Fruit fly (Drosophila melanogaster) whole organism, embryonic: Measurements from ENCODE around the gene par-6.

Experiments used
- Atf3 ChIP-seq: fragments of 200-800 bp; sonication (Bioruptor generic); optimal IDR thresholded peaks from 3 replicates; lab custom pipeline; 2016; ENCODE audit warnings: missing biosample characterization, missing genetic modification characterization
- CG10321 ChIP-seq: fragments of 200-800 bp; sonication (Bioruptor generic); IDR thresholded peaks from 2 replicates; pipeline ENCODE4 v1.3.6; 2022; ENCODE audit warnings: missing biosample characterization, missing genetic modification characterization
- CG10366 ChIP-seq: fragments of 200-800 bp; sonication (Bioruptor generic); IDR thresholded peaks from 2 replicates; pipeline ENCODE4 v1.3.6; 2022; ENCODE audit warnings: missing biosample characterization, missing genetic modification characterization
- CG10543 ChIP-seq: fragments of 200-800 bp; sonication (Bioruptor generic); optimal IDR thresholded peaks from 3 replicates; lab custom pipeline; 2017; ENCODE audit warnings: missing biosample characterization, mild to moderate bottlenecking, missing genetic modification characterization, moderate library complexity
- CG11456 ChIP-seq: fragments of 200-800 bp; sonication (Bioruptor generic); IDR thresholded peaks from 3 replicates; pipeline ENCODE4 v1.3.6; 2022; ENCODE audit warnings: missing biosample characterization, missing genetic modification characterization
- CG11560 ChIP-seq: fragments of 200-800 bp; sonication (Bioruptor generic); IDR thresholded peaks from 3 replicates; pipeline ENCODE4 v1.3.6; 2022; ENCODE audit warnings: missing biosample characterization, missing genetic modification characterization
- CG12769 ChIP-seq: fragments of 200-800 bp; sonication (Bioruptor generic); optimal IDR thresholded peaks from 2 replicates; lab custom pipeline; 2019; ENCODE audit warnings: missing biosample characterization, mild to moderate bottlenecking, missing genetic modification characterization, moderate library complexity
- CG15601 ChIP-seq: fragments of 200-800 bp; sonication (Bioruptor generic); optimal IDR thresholded peaks from 3 replicates; lab custom pipeline; 2019; ENCODE audit warnings: missing biosample characterization, mild to moderate bottlenecking, missing genetic modification characterization, moderate library complexity
- CG16815 ChIP-seq: fragments of 200-800 bp; sonication (Bioruptor generic); optimal IDR thresholded peaks from 3 replicates; lab custom pipeline; 2017; ENCODE audit warnings: missing biosample characterization, mild to moderate bottlenecking, missing genetic modification characterization
- CG17186 ChIP-seq: fragments of 200-800 bp; sonication (Bioruptor generic); optimal IDR thresholded peaks from 3 replicates; lab custom pipeline; 2017; ENCODE audit warnings: missing biosample characterization, missing genetic modification reagents, missing genetic modification characterization
- CG17328 ChIP-seq: fragments of 200-800 bp; sonication (Bioruptor generic); IDR thresholded peaks from 2 replicates; pipeline ENCODE4 v1.3.6; 2022; ENCODE audit warnings: missing biosample characterization, missing genetic modification characterization
- CG17359 ChIP-seq: fragments of 200-800 bp; sonication (Bioruptor generic); optimal IDR thresholded peaks from 3 replicates; lab custom pipeline; 2018; ENCODE audit warnings: missing biosample characterization, mild to moderate bottlenecking, missing genetic modification characterization, moderate library complexity
- CG2199 ChIP-seq: fragments of 200-800 bp; sonication (Bioruptor generic); IDR thresholded peaks from 3 replicates; pipeline ENCODE4 v1.3.6; 2022; ENCODE audit warnings: missing biosample characterization, missing genetic modification characterization
- CG34224 ChIP-seq: fragments of 200-800 bp; sonication (Bioruptor generic); IDR thresholded peaks from 3 replicates; pipeline ENCODE4 v1.3.6; 2022; ENCODE audit warnings: missing biosample characterization, missing genetic modification characterization; ENCODE audit not compliant: partially characterized antibody
- CG4360 ChIP-seq: fragments of 200-800 bp; sonication (Bioruptor generic); IDR thresholded peaks from 2 replicates; pipeline ENCODE4 v1.3.6; 2022; ENCODE audit warnings: missing biosample characterization, missing genetic modification characterization
- CG4617 ChIP-seq: fragments of 200-800 bp; sonication (Bioruptor generic); optimal IDR thresholded peaks from 3 replicates; lab custom pipeline; 2016; ENCODE audit warnings: missing biosample characterization, missing genetic modification characterization, borderline replicate concordance
- CG4707 ChIP-seq: fragments of 200-800 bp; sonication (Bioruptor generic); optimal IDR thresholded peaks from 2 replicates; lab custom pipeline; 2018; ENCODE audit warnings: missing biosample characterization, mild to moderate bottlenecking, missing genetic modification characterization, moderate library complexity
- CG6654 ChIP-seq: fragments of 200-800 bp; sonication (Bioruptor generic); optimal IDR thresholded peaks from 2 replicates; lab custom pipeline; 2017; ENCODE audit warnings: missing biosample characterization, mild to moderate bottlenecking, missing genetic modification characterization
- CG7745 ChIP-seq: fragments of 200-800 bp; sonication (Bioruptor generic); optimal IDR thresholded peaks from 2 replicates; lab custom pipeline; 2018; ENCODE audit warnings: missing biosample characterization, mild to moderate bottlenecking, missing genetic modification characterization, moderate library complexity
- CG8478 ChIP-seq: fragments of >200 bp; optimal IDR thresholded peaks from 2 replicates; lab custom pipeline; 2018
- CG8944 ChIP-seq: fragments of 200-800 bp; sonication (Bioruptor generic); optimal IDR thresholded peaks from 3 replicates; lab custom pipeline; 2016; ENCODE audit warnings: missing biosample characterization, missing genetic modification characterization
- CG9932 ChIP-seq: fragments of 200-800 bp; sonication (Bioruptor generic); IDR thresholded peaks from 2 replicates; pipeline ENCODE4 v1.3.6; 2022; ENCODE audit warnings: missing biosample characterization, missing genetic modification characterization
- Deaf1 ChIP-seq: fragments of 200-800 bp; optimal IDR thresholded peaks from 3 replicates; lab custom pipeline; 2019; ENCODE audit warnings: missing biosample characterization, mild to moderate bottlenecking, missing genetic modification characterization, moderate library complexity
- Dip2 ChIP-seq: fragments of 200-800 bp; sonication (Bioruptor generic); IDR thresholded peaks from 2 replicates; pipeline ENCODE4 v1.3.6; 2022; ENCODE audit warnings: missing biosample characterization, missing genetic modification characterization
- Doc2 ChIP-seq: fragments of 200-800 bp; sonication (Bioruptor generic); IDR thresholded peaks from 2 replicates; pipeline ENCODE4 v1.3.6; 2022; ENCODE audit warnings: missing biosample characterization, missing genetic modification characterization
- H2.0 ChIP-seq: fragments of 200-800 bp; sonication (Bioruptor generic); IDR thresholded peaks from 2 replicates; pipeline ENCODE4 v1.3.6; 2022; ENCODE audit warnings: missing biosample characterization, missing genetic modification characterization
- HHEX ChIP-seq: fragments of 200-800 bp; sonication (Bioruptor generic); optimal IDR thresholded peaks from 3 replicates; lab custom pipeline; 2017; ENCODE audit warnings: missing biosample characterization, mild to moderate bottlenecking, missing genetic modification characterization, missing genetic modification reagents
- NC2β ChIP-seq: fragments of 200-800 bp; sonication (Bioruptor generic); optimal IDR thresholded peaks from 2 replicates; lab custom pipeline; 2016; ENCODE audit warnings: missing biosample characterization, missing genetic modification characterization
- NFAT ChIP-seq: fragments of 200-800 bp; sonication (Bioruptor generic); IDR thresholded peaks from 2 replicates; pipeline ENCODE4 v1.3.6; 2022; ENCODE audit warnings: missing biosample characterization, missing genetic modification characterization
- Oaz ChIP-seq: fragments of 200-800 bp; sonication (Bioruptor generic); IDR thresholded peaks from 2 replicates; pipeline ENCODE4 v1.3.6; 2022; ENCODE audit warnings: missing biosample characterization, missing genetic modification characterization
- Optix ChIP-seq: fragments of 200-800 bp; sonication (Bioruptor generic); IDR thresholded peaks from 3 replicates; pipeline ENCODE4 v1.3.6; 2022; ENCODE audit warnings: missing biosample characterization, missing genetic modification characterization
- Side ChIP-seq: fragments of 200-800 bp; sonication (Bioruptor generic); optimal IDR thresholded peaks from 2 replicates; lab custom pipeline; 2016; ENCODE audit warnings: missing biosample characterization, missing genetic modification characterization
- Stat92E ChIP-seq, 3 experiments: fragments of >200 bp in 2 of 3; fragments of 200-800 bp in 1 of 3; sonication (Bioruptor generic) in 1 of 3; optimal IDR thresholded peaks; 2 replicates each; lab custom pipeline; 2017 to 2019; ENCODE audit warnings: missing biosample characterization in 3 of 3, missing genetic modification characterization in 3 of 3, mild to moderate bottlenecking in 1 of 3, moderate library complexity in 1 of 3
- chinmo ChIP-seq: fragments of 200-800 bp; sonication (Bioruptor generic); IDR thresholded peaks from 4 replicates; pipeline ENCODE4 v1.3.6; 2022; ENCODE audit warnings: missing biosample characterization, missing genetic modification characterization; ENCODE audit not compliant: partially characterized antibody
- crol ChIP-seq: fragments of 200-800 bp; sonication (Bioruptor generic); IDR thresholded peaks from 2 replicates; pipeline ENCODE4 v1.3.6; 2022; ENCODE audit warnings: missing biosample characterization, missing genetic modification characterization
- crp ChIP-seq, 2 experiments: fragments of 200-800 bp; sonication (Bioruptor generic); optimal IDR thresholded peaks; 2 replicates in 1 of 2; 3 replicates in 1 of 2; lab custom pipeline; 2017; ENCODE audit warnings: missing biosample characterization in 2 of 2, missing genetic modification characterization in 2 of 2, mild to moderate bottlenecking in 1 of 2, moderate library complexity in 1 of 2
- dm ChIP-seq: fragments of 200-800 bp; sonication (Bioruptor generic); optimal IDR thresholded peaks from 3 replicates; lab custom pipeline; 2016; ENCODE audit warnings: missing biosample characterization, missing genetic modification characterization
- fd64A ChIP-seq: fragments of 200-800 bp; sonication (Bioruptor generic); optimal IDR thresholded peaks from 3 replicates; lab custom pipeline; 2018; ENCODE audit warnings: missing biosample characterization, mild to moderate bottlenecking, missing genetic modification characterization
- inv ChIP-seq: fragments of 200-800 bp; sonication (Bioruptor generic); IDR thresholded peaks from 2 replicates; pipeline ENCODE4 v1.3.6; 2022; ENCODE audit warnings: missing biosample characterization, missing genetic modification characterization; ENCODE audit not compliant: partially characterized antibody
- ken ChIP-seq: fragments of 200-800 bp; sonication (Bioruptor generic); IDR thresholded peaks from 3 replicates; pipeline ENCODE4 v1.3.6; 2022; ENCODE audit warnings: missing biosample characterization, missing genetic modification characterization
- kni ChIP-seq: fragments of 200-800 bp; sonication (Bioruptor generic); optimal IDR thresholded peaks from 3 replicates; lab custom pipeline; 2017; ENCODE audit warnings: mild to moderate bottlenecking, missing biosample characterization, missing genetic modification reagents, missing genetic modification characterization
- lola ChIP-seq, 3 experiments: fragments of >200 bp in 2 of 3; fragments of 200-800 bp in 1 of 3; sonication (Bioruptor generic) in 1 of 3; optimal IDR thresholded peaks; 2 replicates each; lab custom pipeline; 2017 to 2019; ENCODE audit warnings: missing biosample characterization in 3 of 3, missing genetic modification characterization in 3 of 3, mild to moderate bottlenecking in 1 of 3, moderate library complexity in 1 of 3
- mam ChIP-seq: fragments of 200-800 bp; sonication (Bioruptor generic); optimal IDR thresholded peaks from 3 replicates; lab custom pipeline; 2016; ENCODE audit warnings: missing biosample characterization, missing genetic modification characterization
- odd ChIP-seq: fragments of 200-800 bp; sonication (Bioruptor generic); optimal IDR thresholded peaks from 2 replicates; lab custom pipeline; 2017; ENCODE audit warnings: missing biosample characterization, mild to moderate bottlenecking, missing genetic modification characterization
- pan ChIP-seq, 4 experiments: fragments of >200 bp in 3 of 4; fragments of 200-800 bp in 1 of 4; sonication (Bioruptor generic) in 1 of 4; optimal IDR thresholded peaks in 3 of 4; IDR thresholded peaks in 1 of 4; 2 replicates each; pipeline versions ENCODE4 v1.3.6 to Lab custom; 2017 to 2022; ENCODE audit warnings: missing biosample characterization in 2 of 4, missing genetic modification characterization in 2 of 4, mixed read lengths in 1 of 4
- peb ChIP-seq: fragments of 200-800 bp; sonication (Bioruptor generic); IDR thresholded peaks from 2 replicates; pipeline ENCODE4 v1.3.6; 2022; ENCODE audit warnings: missing biosample characterization, missing genetic modification characterization
- run ChIP-seq: fragments of 200-800 bp; sonication (Bioruptor generic); optimal IDR thresholded peaks from 3 replicates; lab custom pipeline; 2018; ENCODE audit warnings: missing biosample characterization, mild to moderate bottlenecking, missing genetic modification characterization
- schlank ChIP-seq: fragments of 200-800 bp; sonication (Bioruptor generic); optimal IDR thresholded peaks from 2 replicates; lab custom pipeline; 2018; ENCODE audit warnings: missing biosample characterization, mild to moderate bottlenecking, missing genetic modification characterization
- slp2 ChIP-seq: fragments of 200-800 bp; sonication (Bioruptor generic); optimal IDR thresholded peaks from 2 replicates; lab custom pipeline; 2016; ENCODE audit warnings: missing biosample characterization, missing genetic modification characterization
- wor ChIP-seq: fragments of 200-800 bp; sonication (Bioruptor generic); IDR thresholded peaks from 2 replicates; pipeline ENCODE4 v1.3.6; 2022; ENCODE audit warnings: missing biosample characterization, missing genetic modification characterization
- z ChIP-seq: fragments of 200-800 bp; sonication (Bioruptor generic); IDR thresholded peaks from 3 replicates; pipeline ENCODE4 v1.3.6; 2022; ENCODE audit warnings: missing biosample characterization, missing genetic modification characterization

The par-6 gene

DNA sequence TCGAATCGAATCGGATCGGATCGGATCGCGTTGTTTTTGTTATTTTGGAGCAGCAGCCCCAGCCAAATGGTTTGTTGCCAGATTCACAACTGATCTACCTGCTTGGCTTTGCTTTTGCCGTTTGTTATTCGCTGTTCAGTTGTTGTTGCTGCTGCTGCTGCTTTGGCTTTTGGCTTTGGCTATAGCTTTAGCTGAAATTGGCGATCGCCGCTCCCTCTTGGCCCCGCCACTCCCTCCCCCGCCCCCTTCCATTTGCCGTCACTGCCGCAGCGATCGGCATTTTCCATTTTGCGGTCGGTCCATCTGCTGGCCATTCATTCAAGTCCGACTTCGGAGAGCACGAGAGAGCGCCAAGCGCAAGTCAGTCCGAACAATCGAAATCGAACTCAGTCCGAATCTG, 4.7 kb upstream of the par-6 start, which contains the start of gene chas (continued):
- no peak for TF ChIP-seq Oaz (GFP tag; lab: Robert Waterston, UW)
- TF ChIP-seq lola (GFP tag; optimal IDR thresholded peaks at IDR 0.05; lab: Kevin White, UChicago): no peak
- no peak for TF ChIP-seq schlank (tag; lab: Kevin White, UChicago)
- no peak for TF ChIP-seq crp (GFP tag; optimal IDR thresholded peaks at IDR 0.05; lab: Kevin White, UChicago)
- TF ChIP-seq HHEX (GFP tag; lab: Kevin White, UChicago): no peak
- TF ChIP-seq CG10366 (GFP tag; lab: Robert Waterston, UW): no peak
- TF ChIP-seq CG10543 (GFP tag; lab: Kevin White, UChicago): no peak
- no peak for TF ChIP-seq CG11560 (tag; lab: Robert Waterston, UW)
- no peak for TF ChIP-seq dm (GFP tag; lab: Kevin White, UChicago)
- no peak for TF ChIP-seq CG2199 (GFP tag; lab: Robert Waterston, UW)
- TF ChIP-seq CG4360 (GFP tag; lab: Robert Waterston, UW): no peak
- no peak for TF ChIP-seq CG8478
- TF ChIP-seq CG16815 (GFP tag; lab: Kevin White, UChicago): no peak
- TF ChIP-seq CG4617 (GFP tag; lab: Kevin White, UChicago): no peak
- TF ChIP-seq Optix: no peak
- peak; percentile 65 for TF ChIP-seq Deaf1 (tag; lab: Kevin White, UChicago)
- TF ChIP-seq CG6654 (GFP tag; lab: Kevin White, UChicago): no peak
- peak; percentile 82 for TF ChIP-seq crol (GFP tag; lab: Robert Waterston, UW)
- no peak for TF ChIP-seq CG4707 (GFP tag; lab: Kevin White, UChicago)
- TF ChIP-seq inv (GFP tag; lab: Robert Waterston, UW): no peak
- TF ChIP-seq NFAT (GFP tag; lab: Robert Waterston, UW): peak; percentile 87
- no peak for TF ChIP-seq CG7745
- TF ChIP-seq slp2 (GFP tag; lab: Kevin White, UChicago): no peak
- TF ChIP-seq CG12769 (tag; lab: Kevin White, UChicago): peak; percentile 32
- no peak for TF ChIP-seq CG9932
- TF ChIP-seq CG34224 (GFP tag; lab: Robert Waterston, UW): peak; percentile 47; the same call in 1 of the 3 replicates
- no peak for TF ChIP-seq Dip2
- TF ChIP-seq kni (GFP tag; lab: Kevin White, UChicago): no peak
- TF ChIP-seq fd64A (GFP tag; lab: Kevin White, UChicago): no peak
- no peak for TF ChIP-seq Doc2 (GFP tag; lab: Robert Waterston, UW)
- TF ChIP-seq Atf3 (GFP tag; lab: Kevin White, UChicago): no peak
- TF ChIP-seq CG11456: no peak
- peak; percentile 78; the same call in 3 of the 4 replicates for TF ChIP-seq chinmo
- TF ChIP-seq CG17186 (GFP tag; lab: Kevin White, UChicago): no peak
- TF ChIP-seq CG17359 (tag; lab: Kevin White, UChicago): no peak
- TF ChIP-seq Side (GFP tag; lab: Kevin White, UChicago): no peak
- no peak for TF ChIP-seq NC2β (GFP tag; lab: Kevin White, UChicago)
- no peak for TF ChIP-seq mam (GFP tag; lab: Kevin White, UChicago)
- TF ChIP-seq run (tag; lab: Kevin White, UChicago): no peak
- no peak for TF ChIP-seq pan (optimal IDR thresholded peaks at IDR 0.05; lab: Kevin White, UChicago)
- TF ChIP-seq pan (GFP tag; optimal IDR thresholded peaks at IDR 0.05 in 1 of 2, IDR thresholded peaks at IDR 0.05 in 1 of 2): no peak
- no peak for TF ChIP-seq CG17328
- no peak for TF ChIP-seq H2.0
- 0 out of 3 replicates have a peak, but pooled peaks have one; percentile 4 for TF ChIP-seq ken (GFP tag; lab: Robert Waterston, UW)
- TF ChIP-seq wor: no peak
- no peak for TF ChIP-seq odd (GFP tag; lab: Kevin White, UChicago)
- TF ChIP-seq Stat92E (GFP tag; optimal IDR thresholded peaks at IDR 0.05; lab: Kevin White, UChicago): no peak
- no peak for TF ChIP-seq CG8944
- no peak for TF ChIP-seq CG10321 (GFP tag; lab: Robert Waterston, UW)
- no peak for TF ChIP-seq peb
- no peak for TF ChIP-seq z (GFP tag; lab: Robert Waterston, UW)
- TF ChIP-seq CG15601: no peak
